Fruit fly (Drosophila melanogaster) whole organism, prepupa: ENCODE data around the gene CG11760.

Experiments
- CG34406 ChIP-seq: fragments of 200-800 bp; sonication (Bioruptor generic); optimal IDR thresholded peaks from 3 replicates; lab custom pipeline; 2016; ENCODE audit warnings: missing biosample characterization, missing genetic modification characterization
- fd59A ChIP-seq: fragments of 200-800 bp; sonication (Bioruptor generic); optimal IDR thresholded peaks from 2 replicates; lab custom pipeline; 2017; ENCODE audit warnings: missing biosample characterization, mild to moderate bottlenecking, missing genetic modification characterization, missing genetic modification reagents

- no peak for TF ChIP-seq fd59A (GFP tag; lab: Kevin White, UChicago)
- TF ChIP-seq CG34406 (GFP tag; lab: Kevin White, UChicago): no peak
These were observed 11.8 kb upstream of the CG11760 start for dm6 chr3R:8707166-8707565.
